Fruit fly (Drosophila melanogaster) whole organism, pupa: ENCODE measurements around the gene t-Grip91.

Source experiments
- CG10348 ChIP-seq: fragments of 200-800 bp; sonication (Bioruptor generic); IDR thresholded peaks from 2 replicates; pipeline ENCODE4 v1.3.6; 2022; ENCODE audit warnings: missing biosample characterization, missing genetic modification characterization
- CG12605 ChIP-seq: fragments of 200-800 bp; sonication (Bioruptor generic); IDR thresholded peaks from 2 replicates; pipeline ENCODE4 v1.3.6; 2022; ENCODE audit warnings: missing biosample characterization, missing genetic modification characterization
- CG13204 ChIP-seq: fragments of 200-800 bp; sonication (Bioruptor generic); optimal IDR thresholded peaks from 2 replicates; lab custom pipeline; 2018; ENCODE audit warnings: missing biosample characterization, mild to moderate bottlenecking, missing genetic modification characterization, moderate library complexity
- CG14655 ChIP-seq: fragments of 200-800 bp; sonication (Bioruptor generic); optimal IDR thresholded peaks from 3 replicates; lab custom pipeline; 2017; ENCODE audit warnings: mild to moderate bottlenecking, missing biosample characterization, missing genetic modification reagents, missing genetic modification characterization
- CG15710 ChIP-seq: fragments of 200-800 bp; sonication (Bioruptor generic); optimal IDR thresholded peaks from 2 replicates; lab custom pipeline; 2018; ENCODE audit warnings: missing biosample characterization, mild to moderate bottlenecking, missing genetic modification characterization, moderate library complexity
- CG17806 ChIP-seq: fragments of 200-800 bp; sonication (Bioruptor generic); optimal IDR thresholded peaks from 2 replicates; lab custom pipeline; 2018; ENCODE audit warnings: missing biosample characterization, mild to moderate bottlenecking, missing genetic modification characterization, moderate library complexity
- CG32121 ChIP-seq: fragments of 200-800 bp; sonication (Bioruptor generic); IDR thresholded peaks from 2 replicates; pipeline ENCODE4 v1.3.6; 2022; ENCODE audit warnings: missing biosample characterization, missing genetic modification characterization
- CG34367 ChIP-seq: fragments of 200-800 bp; sonication (Bioruptor generic); optimal IDR thresholded peaks from 2 replicates; lab custom pipeline; 2018; ENCODE audit warnings: missing biosample characterization, mild to moderate bottlenecking, missing genetic modification characterization
- CG4496 ChIP-seq: fragments of 200-800 bp; sonication (Bioruptor generic); IDR thresholded peaks from 3 replicates; pipeline ENCODE4 v1.3.6; 2022; ENCODE audit warnings: missing biosample characterization, missing genetic modification characterization
- CG8159 ChIP-seq: fragments of 200-800 bp; sonication (Bioruptor generic); optimal IDR thresholded peaks from 3 replicates; lab custom pipeline; 2018; ENCODE audit warnings: missing biosample characterization, mild to moderate bottlenecking, missing genetic modification characterization, moderate library complexity
- CG8301 ChIP-seq: fragments of 200-800 bp; sonication (Bioruptor generic); optimal IDR thresholded peaks from 2 replicates; lab custom pipeline; 2018; ENCODE audit warnings: missing biosample characterization, mild to moderate bottlenecking, missing genetic modification characterization
- CG9948 ChIP-seq: fragments of 200-800 bp; sonication (Bioruptor generic); optimal IDR thresholded peaks from 2 replicates; lab custom pipeline; 2018; ENCODE audit warnings: missing biosample characterization, mild to moderate bottlenecking, missing genetic modification characterization, moderate library complexity
- D1 ChIP-seq: fragments of 200-800 bp; sonication (Bioruptor generic); optimal IDR thresholded peaks from 2 replicates; lab custom pipeline; 2018; ENCODE audit warnings: missing biosample characterization, mild to moderate bottlenecking, missing genetic modification characterization, moderate library complexity
- EcR ChIP-seq: fragments of 200-800 bp; sonication (Bioruptor generic); optimal IDR thresholded peaks from 3 replicates; lab custom pipeline; 2019; ENCODE audit warnings: missing biosample characterization, missing genetic modification characterization, mild to moderate bottlenecking, moderate library complexity, missing genetic modification reagents
- Ets98B ChIP-seq: fragments of 200-800 bp; sonication (Bioruptor generic); IDR thresholded peaks from 2 replicates; pipeline ENCODE4 v1.3.6; 2022; ENCODE audit warnings: missing biosample characterization, missing genetic modification characterization
- Pif1A ChIP-seq: fragments of 200-800 bp; sonication (Bioruptor generic); optimal IDR thresholded peaks from 3 replicates; lab custom pipeline; 2016; ENCODE audit warnings: missing biosample characterization, missing genetic modification characterization
- Pif1B ChIP-seq: fragments of 200-800 bp; sonication (Bioruptor generic); optimal IDR thresholded peaks from 3 replicates; lab custom pipeline; 2016; ENCODE audit warnings: missing biosample characterization, missing genetic modification characterization
- Snoo ChIP-seq: fragments of 200-800 bp; sonication (Bioruptor generic); optimal IDR thresholded peaks from 3 replicates; lab custom pipeline; 2017; ENCODE audit warnings: missing biosample characterization, mild to moderate bottlenecking, missing genetic modification characterization, inconsistent platforms
- fd96Ca ChIP-seq: fragments of 200-800 bp; sonication (Bioruptor generic); IDR thresholded peaks from 3 replicates; pipeline ENCODE4 v1.3.6; 2022; ENCODE audit warnings: missing biosample characterization, missing genetic modification characterization
- gl ChIP-seq: fragments of 200-800 bp; sonication (Bioruptor generic); optimal IDR thresholded peaks from 2 replicates; lab custom pipeline; 2018; ENCODE audit warnings: missing biosample characterization, mild to moderate bottlenecking, missing genetic modification characterization
- rn ChIP-seq: fragments of 200-800 bp; sonication (Bioruptor generic); IDR thresholded peaks from 2 replicates; pipeline ENCODE4 v1.3.6; 2022; ENCODE audit warnings: missing biosample characterization, missing genetic modification characterization

t-Grip91 gene

DNA sequence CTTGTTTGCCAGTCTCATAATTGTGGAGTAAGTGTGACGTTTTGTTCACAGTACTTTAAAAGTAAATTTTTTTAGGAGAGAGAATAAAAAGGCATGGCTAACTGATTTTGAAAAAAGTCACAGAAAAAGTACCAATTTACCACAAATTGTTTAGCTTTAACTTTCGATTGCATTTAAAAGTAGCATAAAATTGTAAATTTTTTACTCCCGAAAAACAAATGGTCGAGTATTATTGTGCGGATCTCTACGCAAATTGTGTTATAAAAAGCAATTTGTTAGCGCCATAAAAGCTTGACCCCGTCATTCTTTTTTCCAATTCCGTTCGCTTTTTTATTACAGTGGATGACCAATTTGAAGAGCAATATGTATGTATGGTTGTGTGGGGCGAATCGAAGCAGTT is 7.1 kb upstream of the t-Grip91 start, which contains the start of gene CG43760:
Gene CG43760 (minus strand): TSS at position 101 of the 400 bp plus-strand sequence.
- TF ChIP-seq CG15710 = no peak
- no peak for TF ChIP-seq CG34367 (tag; lab: Kevin White, UChicago)
- no peak for TF ChIP-seq D1 (tag; lab: Kevin White, UChicago)
- TF ChIP-seq fd96Ca (GFP tag; lab: Robert Waterston, UW) = no peak
- TF ChIP-seq EcR (GFP tag; lab: Kevin White, UChicago) = no peak
- TF ChIP-seq Pif1A = no peak
- TF ChIP-seq CG14655 = no peak
- no peak for TF ChIP-seq gl (tag; lab: Kevin White, UChicago)
- TF ChIP-seq Pif1B = no peak
- TF ChIP-seq CG10348 = no peak
- no peak for TF ChIP-seq CG13204 (GFP tag; lab: Kevin White, UChicago)
- TF ChIP-seq CG32121 (GFP tag; lab: Robert Waterston, UW) = no peak
- TF ChIP-seq, all 21 proteins: peak for 0

DNA sequence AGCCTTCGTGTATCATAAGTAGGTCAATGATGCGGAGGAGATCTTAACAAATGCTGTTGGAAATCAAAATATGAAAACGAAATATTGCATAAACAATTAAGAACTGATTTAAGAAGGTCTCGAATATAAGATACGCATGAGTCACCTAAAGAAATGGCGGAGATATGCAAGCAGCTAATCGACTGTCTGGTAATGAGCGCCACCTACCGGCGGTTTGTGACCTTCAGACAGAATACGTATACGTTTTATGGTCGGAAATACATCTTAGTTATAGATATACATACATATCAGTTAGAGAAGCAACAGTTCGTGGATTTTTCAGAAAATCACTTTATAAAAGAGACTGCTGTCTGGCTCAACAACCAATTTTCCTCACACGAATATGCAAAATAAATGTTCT is 889 bp upstream of the t-Grip91 start:
- no peak for TF ChIP-seq CG10348
- no peak for TF ChIP-seq CG15710
- TF ChIP-seq CG17806 (tag; lab: Kevin White, UChicago) = no peak
- no peak for TF ChIP-seq CG12605 (GFP tag; lab: Robert Waterston, UW)
- no peak for TF ChIP-seq Ets98B (GFP tag; lab: Robert Waterston, UW)
- no peak for TF ChIP-seq CG8159 (tag; lab: Kevin White, UChicago)
- no peak for TF ChIP-seq CG34367 (tag; lab: Kevin White, UChicago)
- TF ChIP-seq CG13204 (GFP tag; lab: Kevin White, UChicago) = no peak
- TF ChIP-seq Pif1A = no peak

DNA sequence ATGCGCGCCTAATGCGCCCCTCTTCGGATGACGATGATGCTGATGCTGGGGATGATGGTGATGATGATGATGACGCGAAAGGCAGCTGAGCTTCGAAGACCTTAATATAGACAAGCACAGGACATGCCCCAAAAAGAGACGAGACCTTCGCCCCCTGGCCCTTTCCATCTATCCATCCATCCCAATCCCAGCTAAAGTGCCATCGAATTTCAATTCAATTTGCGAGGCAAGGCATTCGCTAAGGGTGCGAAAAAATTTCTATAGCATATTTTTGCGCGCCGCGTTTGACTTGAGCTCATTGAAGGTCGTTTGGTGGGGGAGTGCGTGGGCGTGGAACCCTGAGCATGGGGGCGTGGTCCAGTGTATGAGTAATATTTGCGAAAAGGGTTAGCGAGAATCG is 12.4 kb downstream of the t-Grip91 start:
- no peak for TF ChIP-seq CG32121 (GFP tag; lab: Robert Waterston, UW)
- no peak for TF ChIP-seq EcR (GFP tag; lab: Kevin White, UChicago)
- no peak for TF ChIP-seq CG12605 (GFP tag; lab: Robert Waterston, UW)
- TF ChIP-seq CG15710 = no peak
- no peak for TF ChIP-seq CG10348
- no peak for TF ChIP-seq CG8159 (tag; lab: Kevin White, UChicago)
- no peak for TF ChIP-seq D1 (tag; lab: Kevin White, UChicago)
- TF ChIP-seq CG14655 = no peak
- no peak for TF ChIP-seq Pif1B
- TF ChIP-seq fd96Ca (GFP tag; lab: Robert Waterston, UW) = no peak
- no peak for TF ChIP-seq Ets98B (GFP tag; lab: Robert Waterston, UW)
- TF ChIP-seq CG9948 (tag; lab: Kevin White, UChicago) = no peak
- no peak for TF ChIP-seq gl (tag; lab: Kevin White, UChicago)

DNA sequence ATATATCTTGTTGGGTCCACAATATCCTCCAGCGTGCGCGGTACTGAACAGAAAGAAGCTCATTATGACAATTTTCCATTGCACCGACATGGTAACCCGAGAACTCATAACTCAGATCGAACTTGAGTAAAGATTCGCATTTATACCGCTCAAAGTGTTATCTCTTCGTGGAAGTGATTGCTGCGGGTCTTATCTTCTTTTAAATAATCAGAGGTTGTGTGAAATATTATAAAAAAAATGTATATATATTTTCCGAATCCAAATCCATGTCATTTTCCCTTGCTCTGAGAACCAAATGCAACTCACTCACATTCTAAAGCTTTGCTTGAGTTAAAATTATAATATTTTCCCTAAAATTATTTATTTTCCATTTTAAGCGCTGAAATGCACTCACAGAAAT is 28.2 kb downstream of the t-Grip91 start, which contains the start of gene CG42876:
Gene CG42876 (minus strand): TSS at position 101 of the 400 bp plus-strand sequence.
- TF ChIP-seq CG15710 (no peak), CG13204 (GFP tag; lab: Kevin White, UChicago) (no peak), D1 (tag; lab: Kevin White, UChicago) (no peak), fd96Ca (GFP tag; lab: Robert Waterston, UW) (no peak), CG34367 (tag; lab: Kevin White, UChicago) (no peak), CG9948 (tag; lab: Kevin White, UChicago) (no peak), Pif1A (no peak), Ets98B (GFP tag; lab: Robert Waterston, UW) (no peak), CG17806 (tag; lab: Kevin White, UChicago) (no peak)

DNA sequence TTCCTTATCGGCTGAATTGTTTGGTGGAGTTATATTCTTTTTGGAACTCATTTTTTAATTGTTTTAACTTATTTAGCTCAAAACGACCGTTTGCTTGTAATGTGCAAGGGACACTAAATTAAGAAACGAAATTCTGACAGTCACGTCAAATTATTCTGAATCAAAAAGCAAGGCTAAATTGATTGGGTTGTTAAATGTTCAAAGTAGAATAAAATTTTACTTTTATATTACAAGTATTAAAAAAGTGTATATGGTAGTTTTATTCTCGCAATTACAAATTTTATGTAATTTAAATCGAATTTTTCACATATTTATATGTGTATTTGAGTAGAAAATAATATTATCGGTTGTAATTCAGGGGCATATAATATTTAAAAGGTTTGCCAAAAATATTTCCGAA is 51.7 kb downstream of the t-Grip91 start, which contains the start of gene CG18518:
Gene CG18518 (minus strand): TSS at position 101 of the 400 bp plus-strand sequence.
- TF ChIP-seq CG34367 (tag; lab: Kevin White, UChicago) = no peak
- TF ChIP-seq Snoo (tag; lab: Kevin White, UChicago) = no peak
- no peak for TF ChIP-seq CG8301 (tag; lab: Kevin White, UChicago)
- TF ChIP-seq D1 (tag; lab: Kevin White, UChicago) = no peak
- no peak for TF ChIP-seq CG13204 (GFP tag; lab: Kevin White, UChicago)
- TF ChIP-seq CG8159 (tag; lab: Kevin White, UChicago) = no peak
- TF ChIP-seq CG4496 = no peak
- TF ChIP-seq fd96Ca (GFP tag; lab: Robert Waterston, UW) = no peak
- no peak for TF ChIP-seq rn (GFP tag; lab: Robert Waterston, UW)
- TF ChIP-seq Pif1A = no peak
- no peak for TF ChIP-seq CG15710
- no peak for TF ChIP-seq Ets98B (GFP tag; lab: Robert Waterston, UW)
- TF ChIP-seq CG14655 = no peak
- no peak for TF ChIP-seq Pif1B
- no peak for TF ChIP-seq CG9948 (tag; lab: Kevin White, UChicago)
- no peak for TF ChIP-seq CG32121 (GFP tag; lab: Robert Waterston, UW)
- TF ChIP-seq EcR (GFP tag; lab: Kevin White, UChicago) = no peak
- no peak for TF ChIP-seq gl (tag; lab: Kevin White, UChicago)
- no peak for TF ChIP-seq CG12605 (GFP tag; lab: Robert Waterston, UW)
- TF ChIP-seq, all 21 proteins: peak for 0
